Worm (Caenorhabditis elegans) whole organism, L3 larva: ENCODE data around the gene F14F9.8.

Source experiments
- R02D3.7 ChIP-seq: fragments of 150-350 bp; optimal IDR thresholded peaks from 2 replicates; lab custom pipeline; 2014; ENCODE audit warnings: missing biosample characterization, missing genetic modification characterization
- ZK546.5 ChIP-seq: sonication (generic microtip); optimal IDR thresholded peaks from 2 replicates; lab custom pipeline; 2017; ENCODE audit warnings: missing biosample characterization, missing genetic modification characterization
- ceh-28 ChIP-seq: fragments of 150-350 bp; optimal IDR thresholded peaks from 2 replicates; lab custom pipeline; 2014; ENCODE audit warnings: missing biosample characterization, missing genetic modification reagents, missing genetic modification characterization
- ceh-82 ChIP-seq: fragments of 150-350 bp; optimal IDR thresholded peaks from 2 replicates; lab custom pipeline; 2014; ENCODE audit warnings: missing biosample characterization, missing genetic modification characterization
- ceh-9 ChIP-seq: sonication (generic microtip); optimal IDR thresholded peaks from 2 replicates; lab custom pipeline; 2018; ENCODE audit warnings: missing biosample characterization, missing genetic modification characterization
- daf-12 ChIP-seq: fragments of 150-350 bp; optimal IDR thresholded peaks from 2 replicates; lab custom pipeline; 2014; ENCODE audit warnings: missing biosample characterization, missing genetic modification reagents, missing genetic modification characterization
- egl-5 ChIP-seq: fragments of 150-350 bp; optimal IDR thresholded peaks from 2 replicates; lab custom pipeline; 2017; ENCODE audit warnings: missing biosample characterization, missing genetic modification reagents, missing genetic modification characterization, inconsistent platforms
- elt-1 ChIP-seq: fragments of 150-350 bp; optimal IDR thresholded peaks from 2 replicates; lab custom pipeline; 2014; ENCODE audit warnings: missing biosample characterization, missing genetic modification characterization
- elt-2 ChIP-seq: sonication (generic microtip); optimal IDR thresholded peaks from 2 replicates; lab custom pipeline; 2016; ENCODE audit warnings: missing genetic modification reagents, mild to moderate bottlenecking, missing genetic modification characterization, missing compliant biosample characterization
- elt-3 ChIP-seq, 3 experiments: fragments of 150-350 bp in 1 of 3; sonication (generic microtip) in 2 of 3; optimal IDR thresholded peaks; 2 replicates in 2 of 3; 4 replicates in 1 of 3; lab custom pipeline; 2014 to 2017; ENCODE audit warnings: missing biosample characterization in 3 of 3, missing genetic modification characterization in 3 of 3
- eor-1 ChIP-seq, 2 experiments: fragments of 150-350 bp; optimal IDR thresholded peaks; 2 replicates each; lab custom pipeline; 2014 to 2018; ENCODE audit warnings: missing biosample characterization in 2 of 2, missing genetic modification characterization in 2 of 2
- fkh-10 ChIP-seq: sonication (generic microtip); optimal IDR thresholded peaks from 2 replicates; lab custom pipeline; 2017; ENCODE audit warnings: missing biosample characterization, missing genetic modification reagents, missing genetic modification characterization
- fkh-2 ChIP-seq: fragments of 150-350 bp; optimal IDR thresholded peaks from 2 replicates; lab custom pipeline; 2014; ENCODE audit warnings: missing biosample characterization, missing genetic modification reagents, missing genetic modification characterization
- jun-1 ChIP-seq: fragments of 150-350 bp; optimal IDR thresholded peaks from 2 replicates; lab custom pipeline; 2014; ENCODE audit warnings: missing biosample characterization, missing genetic modification reagents, missing genetic modification characterization
- lin-39 ChIP-seq: fragments of 150-350 bp; optimal IDR thresholded peaks from 2 replicates; lab custom pipeline; 2018; ENCODE audit warnings: missing biosample characterization, missing genetic modification reagents, missing genetic modification characterization
- lsy-12 ChIP-seq: sonication (generic microtip); optimal IDR thresholded peaks from 2 replicates; lab custom pipeline; 2016; ENCODE audit warnings: mild to moderate bottlenecking, missing genetic modification characterization, missing compliant biosample characterization
- mdl-1 ChIP-seq: fragments of 150-350 bp; optimal IDR thresholded peaks from 2 replicates; lab custom pipeline; 2014; ENCODE audit warnings: missing biosample characterization, missing genetic modification characterization
- nfya-1 ChIP-seq: sonication (generic microtip); optimal IDR thresholded peaks from 2 replicates; lab custom pipeline; 2017; ENCODE audit warnings: missing genetic modification characterization, mild to moderate bottlenecking, missing compliant biosample characterization, antibody characterized with exemption, moderate library complexity; ENCODE audit not compliant: insufficient read depth
- nhr-12 ChIP-seq: fragments of 150-350 bp; optimal IDR thresholded peaks from 2 replicates; lab custom pipeline; 2014; ENCODE audit warnings: missing biosample characterization, missing genetic modification characterization
- nhr-23 ChIP-seq: fragments of 150-350 bp; optimal IDR thresholded peaks from 2 replicates; lab custom pipeline; 2014; ENCODE audit warnings: missing biosample characterization, missing genetic modification reagents, missing genetic modification characterization
- nhr-25 ChIP-seq: sonication (generic microtip); optimal IDR thresholded peaks from 2 replicates; lab custom pipeline; 2017; ENCODE audit warnings: missing biosample characterization, missing genetic modification characterization
- nhr-28 ChIP-seq: fragments of 150-350 bp; optimal IDR thresholded peaks from 2 replicates; lab custom pipeline; 2014; ENCODE audit warnings: missing biosample characterization, missing genetic modification characterization
- nhr-43 ChIP-seq: sonication (generic microtip); optimal IDR thresholded peaks from 2 replicates; lab custom pipeline; 2016; ENCODE audit warnings: mild to moderate bottlenecking, missing genetic modification characterization, missing compliant biosample characterization; ENCODE audit not compliant: poor library complexity, severe bottlenecking
- nhr-67 ChIP-seq: fragments of 150-350 bp; optimal IDR thresholded peaks from 2 replicates; lab custom pipeline; 2014; ENCODE audit warnings: missing biosample characterization, missing genetic modification characterization
- nhr-76 ChIP-seq: fragments of 150-350 bp; sonication (generic microtip); optimal IDR thresholded peaks from 5 replicates; lab custom pipeline; 2014; ENCODE audit warnings: missing biosample characterization, missing genetic modification characterization
- nhr-77 ChIP-seq: fragments of 150-350 bp; optimal IDR thresholded peaks from 2 replicates; lab custom pipeline; 2014; ENCODE audit warnings: missing biosample characterization, missing genetic modification characterization
- pha-4 ChIP-seq: fragments of 150-350 bp; optimal IDR thresholded peaks from 2 replicates; lab custom pipeline; 2014; ENCODE audit warnings: missing biosample characterization, missing genetic modification reagents, missing genetic modification characterization
- pqm-1 ChIP-seq: fragments of 150-350 bp; optimal IDR thresholded peaks from 2 replicates; lab custom pipeline; 2017; ENCODE audit warnings: missing biosample characterization, missing genetic modification characterization, inconsistent platforms
- sea-2 ChIP-seq: fragments of 150-350 bp; sonication (generic microtip); optimal IDR thresholded peaks from 4 replicates; lab custom pipeline; 2014; ENCODE audit warnings: missing biosample characterization, missing genetic modification reagents, missing genetic modification characterization
- tbx-2 ChIP-seq: sonication (generic microtip); optimal IDR thresholded peaks from 2 replicates; lab custom pipeline; 2016; ENCODE audit warnings: mild to moderate bottlenecking, missing genetic modification characterization, missing compliant biosample characterization
- unc-39 ChIP-seq: sonication (generic microtip); optimal IDR thresholded peaks from 4 replicates; lab custom pipeline; 2017; ENCODE audit warnings: missing biosample characterization, missing genetic modification characterization
- zag-1 ChIP-seq: fragments of 150-350 bp; optimal IDR thresholded peaks from 2 replicates; lab custom pipeline; 2014; ENCODE audit warnings: missing biosample characterization, missing genetic modification characterization
- ztf-11 ChIP-seq: fragments of 150-350 bp; optimal IDR thresholded peaks from 2 replicates; lab custom pipeline; 2014; ENCODE audit warnings: missing biosample characterization, missing genetic modification characterization
- ztf-4 ChIP-seq: fragments of 150-350 bp; optimal IDR thresholded peaks from 2 replicates; lab custom pipeline; 2014; ENCODE audit warnings: missing biosample characterization, missing genetic modification characterization

Gene F14F9.8

ce11 chrV:5089497-5090134, 40.5 kb upstream of the F14F9.8 start, which contains the start of gene glb-32:
glb-32 (minus strand) TSS chrV:5089547.
- TF ChIP-seq fkh-10 = no peak
- TF ChIP-seq, all 47 proteins: peak for 0

DNA sequence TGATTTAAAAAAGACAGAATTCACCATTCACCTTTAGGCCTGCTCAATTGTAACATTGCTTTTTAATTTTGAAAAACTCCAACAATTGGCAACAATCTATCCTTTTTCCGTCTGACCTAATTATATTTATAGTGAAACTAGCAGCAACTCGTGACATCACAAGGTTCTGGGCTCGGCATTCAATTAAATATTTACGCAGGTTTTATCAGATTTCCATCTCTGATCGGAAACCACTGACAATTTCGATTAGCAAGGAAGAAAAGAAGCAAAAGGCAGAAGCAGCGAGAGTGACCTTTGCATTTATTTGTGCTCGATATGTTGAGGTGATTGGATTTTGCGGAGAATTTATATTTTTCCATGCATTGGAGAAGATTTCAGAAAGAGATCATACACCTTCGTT, 39.7 kb upstream of the F14F9.8 start:
- TF ChIP-seq nhr-77 (tag; lab: Kevin White, UChicago) = no peak
- no peak for TF ChIP-seq ceh-28 (tag; lab: Kevin White, UChicago)
- TF ChIP-seq zag-1 (tag; lab: Kevin White, UChicago) = no peak
- no peak for TF ChIP-seq lin-39 (tag; lab: Kevin White, UChicago)
- no peak for TF ChIP-seq nhr-12 (tag; lab: Kevin White, UChicago)
- no peak for TF ChIP-seq sea-2 (GFP tag; lab: Kevin White, UChicago)
- no peak for TF ChIP-seq R02D3.7
- no peak for TF ChIP-seq ZK546.5 (tag; lab: Kevin White, UChicago)
- peak; percentile 20 for TF ChIP-seq fkh-10
- TF ChIP-seq elt-1 (tag; lab: Kevin White, UChicago) = peak; percentile 18
- TF ChIP-seq, all 47 proteins: peak for 2

DNA sequence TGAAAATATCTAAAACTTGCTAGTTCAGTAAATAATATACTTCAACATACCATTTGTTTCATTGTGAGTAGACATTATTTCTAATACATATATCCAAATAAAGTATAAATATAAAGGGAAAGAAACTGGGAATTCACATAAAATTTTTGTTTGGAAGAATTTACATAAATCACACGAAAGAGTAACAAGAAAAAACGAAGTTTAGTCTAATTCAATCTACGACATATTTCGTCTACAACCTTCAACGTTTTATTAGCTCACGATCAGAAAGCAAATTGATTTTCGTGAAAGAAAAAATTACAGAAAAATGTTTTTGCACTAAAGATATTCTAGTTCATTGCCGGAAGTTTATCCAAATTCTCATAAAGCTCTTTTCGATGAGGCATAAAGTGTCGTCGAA, 33.1 kb upstream of the F14F9.8 start, which contains the start of gene C04F5.2:
Gene C04F5.2 (minus strand): TSS at position 101 of the 400 bp plus-strand sequence.
- no peak for TF ChIP-seq pqm-1 (tag; lab: Kevin White, UChicago)
- no peak for TF ChIP-seq ztf-11
- no peak for TF ChIP-seq tbx-2 (tag; lab: Kevin White, UChicago)
- TF ChIP-seq nhr-23 = no peak
- no peak for TF ChIP-seq sea-2 (GFP tag; lab: Kevin White, UChicago)
- TF ChIP-seq nhr-43 (tag; lab: Kevin White, UChicago) = no peak
- TF ChIP-seq elt-2 = no peak
- TF ChIP-seq jun-1 (tag; lab: Kevin White, UChicago) = no peak
- TF ChIP-seq elt-3 (tag; optimal IDR thresholded peaks at IDR 0.05; lab: Kevin White, UChicago) = no peak
- no peak for TF ChIP-seq lsy-12 (tag; lab: Kevin White, UChicago)
- no peak for TF ChIP-seq eor-1 (tag; optimal IDR thresholded peaks at IDR 0.05; lab: Kevin White, UChicago)
- TF ChIP-seq nhr-76 (tag; lab: Kevin White, UChicago) = no peak
- TF ChIP-seq R02D3.7 = no peak
- TF ChIP-seq elt-1 (tag; lab: Kevin White, UChicago) = no peak
- no peak for TF ChIP-seq nhr-12 (tag; lab: Kevin White, UChicago)
- TF ChIP-seq fkh-2 (tag; lab: Kevin White, UChicago) = no peak
- no peak for TF ChIP-seq daf-12 (tag; lab: Kevin White, UChicago)
- TF ChIP-seq fkh-10 = no peak
- TF ChIP-seq, all 47 proteins: peak for 0

- TF ChIP-seq daf-12 (tag; lab: Kevin White, UChicago) = no peak
- no peak for TF ChIP-seq nfya-1 (tag; lab: Kevin White, UChicago)
- TF ChIP-seq ceh-82 (tag; lab: Kevin White, UChicago) = no peak
- no peak for TF ChIP-seq unc-39
- TF ChIP-seq mdl-1 = no peak
- no peak for TF ChIP-seq ceh-9 (tag; lab: Kevin White, UChicago)
- no peak for TF ChIP-seq lsy-12 (tag; lab: Kevin White, UChicago)
- no peak for TF ChIP-seq egl-5 (tag; lab: Kevin White, UChicago)
- no peak for TF ChIP-seq eor-1 (tag; optimal IDR thresholded peaks at IDR 0.05; lab: Kevin White, UChicago)
- TF ChIP-seq nhr-28 (tag; lab: Kevin White, UChicago) = no peak
- no peak for TF ChIP-seq nhr-25 (tag; lab: Kevin White, UChicago)
- no peak for TF ChIP-seq ztf-4 (tag; lab: Kevin White, UChicago)
- no peak for TF ChIP-seq ZK546.5 (tag; lab: Kevin White, UChicago)
- no peak for TF ChIP-seq ceh-28 (tag; lab: Kevin White, UChicago)
- TF ChIP-seq fkh-10 = no peak
- TF ChIP-seq, all 47 proteins: peak for 0
These were observed 31.2 kb upstream of the F14F9.8 start, which contains the start of gene unc-46 for ce11 chrV:5098925-5099324. unc-46 (minus strand) TSS chrV:5099025.

DNA sequence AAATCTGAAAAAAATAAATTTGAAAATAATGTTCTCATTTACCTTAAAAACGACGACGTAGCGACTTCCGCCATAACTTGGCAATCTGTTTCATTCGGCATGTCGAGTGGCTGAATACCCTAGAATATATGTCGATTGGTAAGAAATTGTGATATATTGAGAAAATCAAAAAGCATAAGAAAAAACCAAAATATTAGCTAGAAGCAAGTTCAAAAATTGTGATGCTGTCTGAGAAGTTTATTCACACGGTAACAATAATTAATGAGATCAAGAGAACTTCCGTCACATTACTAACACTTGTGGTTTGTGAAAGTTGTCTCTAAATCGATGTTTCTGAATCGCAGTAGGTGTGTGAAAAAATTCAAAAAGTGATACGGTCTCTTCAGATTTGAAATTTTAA, 28.1 kb upstream of the F14F9.8 start, which contains the start of gene srab-1:
Gene srab-1 (minus strand): TSS at position 101 of the 400 bp plus-strand sequence.
- no peak for TF ChIP-seq pha-4 (tag; lab: Kevin White, UChicago)
- no peak for TF ChIP-seq nhr-67
- no peak for TF ChIP-seq zag-1 (tag; lab: Kevin White, UChicago)
- no peak for TF ChIP-seq elt-2
- TF ChIP-seq ztf-11 = no peak
- TF ChIP-seq, all 47 proteins: peak for 0
